Worm (Caenorhabditis elegans) whole organism, L4 larva: ENCODE data around the gene F46H5.4.
A peak's percentile ranks its signal among the peaks of the same experiment; 100 is the strongest.

Experiments
- F37D6.2 ChIP-seq: sonication (generic microtip); optimal IDR thresholded peaks from 2 replicates; lab custom pipeline; 2016; ENCODE audit warnings: mild to moderate bottlenecking, missing genetic modification characterization, missing compliant biosample characterization
- F44E2.7 ChIP-seq: fragments of 200-800 bp; sonication (Bioruptor generic); IDR thresholded peaks from 2 replicates; pipeline ENCODE4 v2.1.2; 2022; ENCODE audit warnings: missing genetic modification characterization, missing compliant biosample characterization
- R02D3.7 ChIP-seq: fragments of 150-350 bp; sonication (generic microtip); optimal IDR thresholded peaks from 3 replicates; lab custom pipeline; 2014; ENCODE audit warnings: missing biosample characterization, missing genetic modification characterization
- Y105C5A.15 ChIP-seq: fragments of 200-800 bp; sonication (Bioruptor generic); IDR thresholded peaks from 2 replicates; pipeline ENCODE4 v1.3.6; 2022; ENCODE audit warnings: missing genetic modification characterization, missing compliant biosample characterization
- ZK337.2 ChIP-seq: fragments of 200-800 bp; sonication (Bioruptor generic); IDR thresholded peaks from 2 replicates; pipeline ENCODE4 v1.3.6; 2022; ENCODE audit warnings: missing genetic modification reagents, missing genetic modification characterization, missing compliant biosample characterization
- aha-1 ChIP-seq: fragments of 150-350 bp; peaks from one replicate; lab custom pipeline; 2014; ENCODE audit warnings: missing biosample characterization, missing genetic modification characterization
- aly-2 ChIP-seq: sonication (generic microtip); optimal IDR thresholded peaks from 2 replicates; lab custom pipeline; 2018; ENCODE audit warnings: missing biosample characterization, missing genetic modification characterization
- attf-4 ChIP-seq: sonication (generic microtip); optimal IDR thresholded peaks from 3 replicates; lab custom pipeline; 2017; ENCODE audit warnings: missing biosample characterization, missing genetic modification characterization
- ceh-20 ChIP-seq: fragments of 200-800 bp; sonication (Bioruptor generic); IDR thresholded peaks from 2 replicates; pipeline ENCODE4 v1.3.6; 2022; ENCODE audit warnings: missing genetic modification reagents, missing genetic modification characterization, missing compliant biosample characterization
- ceh-44 ChIP-seq: fragments of 200-800 bp; sonication (Bioruptor generic); IDR thresholded peaks from 2 replicates; pipeline ENCODE4 v1.3.6; 2022; ENCODE audit warnings: missing genetic modification reagents, missing genetic modification characterization, missing compliant biosample characterization
- ceh-62 ChIP-seq: sonication (generic microtip); optimal IDR thresholded peaks from 2 replicates; lab custom pipeline; 2017; ENCODE audit warnings: missing biosample characterization, missing genetic modification characterization
- ceh-82 ChIP-seq: sonication (generic microtip); optimal IDR thresholded peaks from 2 replicates; lab custom pipeline; 2017; ENCODE audit warnings: missing biosample characterization, missing genetic modification characterization
- ces-1 ChIP-seq: fragments of 150-350 bp; sonication (generic microtip); optimal IDR thresholded peaks from 4 replicates; lab custom pipeline; 2014; ENCODE audit warnings: missing biosample characterization, missing genetic modification reagents, missing genetic modification characterization
- ctbp-1 ChIP-seq: fragments of 200-800 bp; sonication (Bioruptor generic); IDR thresholded peaks from 2 replicates; pipeline ENCODE4 v1.3.6; 2022; ENCODE audit warnings: missing genetic modification reagents, missing genetic modification characterization, missing compliant biosample characterization
- dve-1 ChIP-seq: sonication (generic microtip); optimal IDR thresholded peaks from 2 replicates; lab custom pipeline; 2017; ENCODE audit warnings: antibody characterized with exemption, mild to moderate bottlenecking, missing genetic modification characterization, missing compliant biosample characterization; ENCODE audit not compliant: insufficient read depth
- egl-27 ChIP-seq: sonication (generic microtip); optimal IDR thresholded peaks from 3 replicates; lab custom pipeline; 2017; ENCODE audit warnings: missing biosample characterization, missing genetic modification reagents, missing genetic modification characterization
- fos-1 ChIP-seq: fragments of 150-350 bp; optimal IDR thresholded peaks from 2 replicates; lab custom pipeline; 2014; ENCODE audit warnings: missing biosample characterization, missing genetic modification characterization
- hlh-30 ChIP-seq: sonication (generic microtip); optimal IDR thresholded peaks from 2 replicates; lab custom pipeline; 2017; ENCODE audit warnings: antibody characterized with exemption, mild to moderate bottlenecking, missing genetic modification characterization, missing compliant biosample characterization; ENCODE audit not compliant: insufficient read depth
- lim-7 ChIP-seq: fragments of 200-800 bp; sonication (Bioruptor generic); IDR thresholded peaks from 2 replicates; pipeline ENCODE4 v1.3.6; 2022; ENCODE audit warnings: missing genetic modification characterization, missing compliant biosample characterization
- lin-29 ChIP-seq: fragments of 200-800 bp; sonication (Bioruptor generic); IDR thresholded peaks from 2 replicates; pipeline ENCODE4 v1.3.6; 2022; ENCODE audit warnings: missing genetic modification reagents, missing genetic modification characterization, missing compliant biosample characterization
- lir-3 ChIP-seq: sonication (generic microtip); optimal IDR thresholded peaks from 2 replicates; lab custom pipeline; 2016; ENCODE audit warnings: mild to moderate bottlenecking, missing genetic modification characterization, missing compliant biosample characterization
- madf-5 ChIP-seq, 2 experiments: fragments of 200-800 bp; sonication (Bioruptor generic); IDR thresholded peaks; 2 replicates each; pipeline ENCODE4 v1.3.6; 2022; ENCODE audit warnings: missing compliant biosample characterization in 2 of 2, missing genetic modification characterization in 2 of 2
- madf-9 ChIP-seq: fragments of 200-800 bp; sonication (Bioruptor generic); conservative IDR thresholded peaks from 2 replicates; pipeline ENCODE4 v1.3.6; 2022; ENCODE audit warnings: missing genetic modification reagents, missing genetic modification characterization, missing compliant biosample characterization
- mes-2 ChIP-seq: sonication (generic microtip); optimal IDR thresholded peaks from 2 replicates; lab custom pipeline; 2016; ENCODE audit warnings: missing genotype, mild to moderate bottlenecking, missing genetic modification characterization, missing compliant biosample characterization; ENCODE audit not compliant: poor library complexity, severe bottlenecking
- mxl-2 ChIP-seq: fragments of 200-800 bp; sonication (Bioruptor generic); conservative IDR thresholded peaks from 2 replicates; pipeline ENCODE4 v1.3.6; 2022; ENCODE audit warnings: missing genetic modification reagents, missing genetic modification characterization, missing compliant biosample characterization
- mxl-3 ChIP-seq: fragments of 200-800 bp; sonication (Bioruptor generic); optimal IDR thresholded peaks from 2 replicates; lab custom pipeline; 2018; ENCODE audit warnings: mild to moderate bottlenecking, missing genetic modification characterization, missing compliant biosample characterization
- nhr-102 ChIP-seq: sonication (generic microtip); optimal IDR thresholded peaks from 2 replicates; lab custom pipeline; 2016; ENCODE audit warnings: mild to moderate bottlenecking, missing genetic modification characterization, moderate library complexity, missing compliant biosample characterization
- nhr-11 ChIP-seq: fragments of 150-350 bp; optimal IDR thresholded peaks from 2 replicates; lab custom pipeline; 2014; ENCODE audit warnings: missing biosample characterization, missing genetic modification characterization
- nhr-111 ChIP-seq: fragments of 200-800 bp; sonication (Bioruptor generic); optimal IDR thresholded peaks from 2 replicates; lab custom pipeline; 2018; ENCODE audit warnings: mild to moderate bottlenecking, missing genetic modification characterization, missing compliant biosample characterization
- nhr-237 ChIP-seq: sonication (generic microtip); optimal IDR thresholded peaks from 2 replicates; lab custom pipeline; 2017; ENCODE audit warnings: missing biosample characterization, missing genetic modification characterization
- nhr-6 ChIP-seq: fragments of 150-350 bp; optimal IDR thresholded peaks from 2 replicates; lab custom pipeline; 2014; ENCODE audit warnings: missing biosample characterization, missing genetic modification characterization
- pha-4 ChIP-seq, 2 experiments: fragments of 150-350 bp in 1 of 2; fragments of 200-800 bp in 1 of 2; sonication (Bioruptor generic) in 1 of 2; IDR thresholded peaks in 1 of 2; optimal IDR thresholded peaks in 1 of 2; 2 replicates each; pipeline versions ENCODE4 v1.3.6 to Lab custom; 2014 to 2022; ENCODE audit warnings: missing genetic modification characterization in 2 of 2, missing genetic modification reagents in 2 of 2, missing biosample characterization in 1 of 2, missing compliant biosample characterization in 1 of 2
- pqm-1 ChIP-seq: sonication (generic microtip); optimal IDR thresholded peaks from 2 replicates; lab custom pipeline; 2017; ENCODE audit warnings: missing biosample characterization, missing genetic modification characterization
- snpc-4 ChIP-seq: fragments of 150-350 bp; optimal IDR thresholded peaks from 2 replicates; lab custom pipeline; 2014; ENCODE audit warnings: missing biosample characterization, missing genetic modification characterization
- spr-1 ChIP-seq: sonication (generic microtip); optimal IDR thresholded peaks from 2 replicates; lab custom pipeline; 2016; ENCODE audit warnings: mild to moderate bottlenecking, missing genetic modification characterization, missing compliant biosample characterization
- tag-97 ChIP-seq: fragments of 200-800 bp; sonication (Bioruptor generic); IDR thresholded peaks from 2 replicates; pipeline ENCODE4 v1.3.6; 2022; ENCODE audit warnings: missing genetic modification characterization, missing compliant biosample characterization
- tra-1 ChIP-seq: fragments of 200-800 bp; sonication (Bioruptor generic); IDR thresholded peaks from 2 replicates; pipeline ENCODE4 v1.3.6; 2022; ENCODE audit warnings: missing genetic modification reagents, missing genetic modification characterization, missing compliant biosample characterization
- unc-39 ChIP-seq: sonication (generic microtip); optimal IDR thresholded peaks from 2 replicates; lab custom pipeline; 2017; ENCODE audit warnings: missing biosample characterization, missing genetic modification characterization
- ztf-11 ChIP-seq: fragments of 150-350 bp; optimal IDR thresholded peaks from 2 replicates; lab custom pipeline; 2014; ENCODE audit warnings: missing biosample characterization, missing genetic modification characterization

F46H5.4 gene

ce11 chrX:7217704-7218479 is 36.5 kb downstream of the F46H5.4 start, which contains the start of gene syd-9 (continued):
- TF ChIP-seq hlh-30 (tag; lab: Kevin White, UChicago) (peak; percentile 19), mxl-2 (no peak), tag-97 (no peak), tra-1 (GFP tag; lab: Robert Waterston, UW) (no peak), nhr-237 (no peak), nhr-11 (tag; lab: Kevin White, UChicago) (no peak), nhr-102 (tag; lab: Kevin White, UChicago) (no peak), mes-2 (tag; lab: Kevin White, UChicago) (no peak), lin-29 (GFP tag; lab: Robert Waterston, UW) (no peak), attf-4 (tag; lab: Kevin White, UChicago) (no peak), lim-7 (GFP tag; lab: Robert Waterston, UW) (0 out of 2 replicates have a peak, but pooled peaks have one; percentile 21), ZK337.2 (GFP tag; lab: Robert Waterston, UW) (no peak), F37D6.2 (tag; lab: Kevin White, UChicago) (peak; percentile 29), ceh-82 (tag; lab: Kevin White, UChicago) (no peak), egl-27 (tag; lab: Kevin White, UChicago) (no peak), ctbp-1 (GFP tag; lab: Robert Waterston, UW) (0 out of 2 replicates have a peak, but pooled peaks have one; percentile 23), lir-3 (no peak), pqm-1 (tag; lab: Kevin White, UChicago) (no peak), fos-1 (no peak), aha-1 (tag; lab: Kevin White, UChicago) (peak; percentile 92), ces-1 (GFP tag; lab: Kevin White, UChicago) (no peak), ceh-62 (no peak), madf-9 (no peak), pha-4 (GFP tag; IDR thresholded peaks at IDR 0.05; lab: Robert Waterston, UW) (no peak), pha-4 (tag; optimal IDR thresholded peaks at IDR 0.05; lab: Kevin White, UChicago) (no peak), spr-1 (tag; lab: Kevin White, UChicago) (no peak)

- TF ChIP-seq mxl-3 (GFP tag; lab: Kevin White, UChicago) (no peak), ztf-11 (tag; lab: Kevin White, UChicago) (no peak), nhr-6 (no peak), unc-39 (tag; lab: Kevin White, UChicago) (no peak), F44E2.7 (GFP tag; lab: Robert Waterston, UW) (no peak), ceh-62 (no peak), dve-1 (tag; lab: Kevin White, UChicago) (no peak), Y105C5A.15 (GFP tag; lab: Robert Waterston, UW) (no peak), madf-5 (GFP tag; IDR thresholded peaks at IDR 0.05; lab: Robert Waterston, UW) (no peak), ceh-44 (GFP tag; lab: Robert Waterston, UW) (no peak), aly-2 (tag; lab: Kevin White, UChicago) (no peak), ceh-20 (GFP tag; lab: Robert Waterston, UW) (no peak), mes-2 (tag; lab: Kevin White, UChicago) (no peak), nhr-111 (GFP tag; lab: Kevin White, UChicago) (no peak), lir-3 (no peak), R02D3.7 (tag; lab: Kevin White, UChicago) (no peak), snpc-4 (tag; lab: Kevin White, UChicago) (no peak)
These were observed 43.0 kb downstream of the F46H5.4 start, which contains the start of gene spp-22 for ce11 chrX:7211405-7211804. spp-22 (plus strand) TSS chrX:7211705.
